Worm (Caenorhabditis elegans): Measurements from ENCODE around the gene dmsr-16.

DNA sequence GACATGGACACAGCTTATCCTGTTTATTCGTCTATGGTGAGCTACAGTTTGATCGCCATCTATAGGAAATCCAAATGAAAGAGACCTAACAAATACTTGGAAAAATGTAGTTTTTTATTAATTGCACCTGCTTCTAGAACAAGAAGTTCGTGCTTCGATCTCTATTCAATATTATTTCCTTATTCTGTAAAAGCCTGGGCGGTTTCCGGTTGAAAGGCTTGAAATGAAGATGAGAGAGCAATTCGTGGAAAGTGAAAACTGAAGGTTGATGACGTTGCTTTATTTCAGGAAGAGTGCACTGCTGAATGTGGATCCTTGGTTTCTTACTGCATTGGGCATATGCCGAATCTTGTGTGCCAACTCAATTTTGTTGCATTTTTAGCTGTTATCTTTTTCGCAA, 28.2 kb downstream of the dmsr-16 start:
- no peak for TF ChIP-seq lsy-2 (tag; optimal IDR thresholded peaks at IDR 0.05)
- TF ChIP-seq nhr-12 (tag; optimal IDR thresholded peaks at IDR 0.05): no peak
- TF ChIP-seq snpc-4 (tag; optimal IDR thresholded peaks at IDR 0.05): no peak
- TF ChIP-seq elt-3 (tag; optimal IDR thresholded peaks at IDR 0.05): no peak
- no peak for TF ChIP-seq unc-62 (GFP tag; optimal IDR thresholded peaks at IDR 0.05)
- TF ChIP-seq unc-39 (tag; optimal IDR thresholded peaks at IDR 0.05): no peak
- no peak for TF ChIP-seq ceh-39 (tag; optimal IDR thresholded peaks at IDR 0.05)
- no peak for TF ChIP-seq elt-1 (tag; optimal IDR thresholded peaks at IDR 0.05; ENCODE audit: borderline replicate concordance, insufficient read depth)
- TF ChIP-seq lin-13 (tag; optimal IDR thresholded peaks at IDR 0.05): no peak
- no peak for TF ChIP-seq nhr-237 (tag; optimal IDR thresholded peaks at IDR 0.05)
